Worm (Caenorhabditis elegans): ENCODE results near the gene M02D8.5.
"Not testable (repeated sequence)": the region's sequence is repeated elsewhere in the genome, so short reads cannot be mapped to it uniquely, and the experiment has no call there.

The M02D8.5 gene

ce11 chrX:8739373-8739772 lies 22.0 kb downstream of the M02D8.5 start, which contains the start of gene M02D8.2:
TSS of gene M02D8.2 (plus strand) at chrX:8739673.
- TF ChIP-seq R02D3.7 (tag; optimal IDR thresholded peaks at IDR 0.05) (no peak), nhr-77 (tag; optimal IDR thresholded peaks at IDR 0.05) (no peak), ceh-28 (tag; optimal IDR thresholded peaks at IDR 0.05) (no peak), nhr-25 (tag; optimal IDR thresholded peaks at IDR 0.05) (no peak), hmg-11 (tag; optimal IDR thresholded peaks at IDR 0.05) (no peak), fkh-10 (GFP tag; optimal IDR thresholded peaks at IDR 0.05) (no peak), unc-62 (GFP tag; optimal IDR thresholded peaks at IDR 0.05) (no peak), nhr-11 (tag; optimal IDR thresholded peaks at IDR 0.05) (no peak), mdl-1 (tag; optimal IDR thresholded peaks at IDR 0.05) (no peak), sea-2 (GFP tag; optimal IDR thresholded peaks at IDR 0.05) (no peak), snpc-4 (tag; optimal IDR thresholded peaks at IDR 0.05) (no peak), pqm-1 (tag; optimal IDR thresholded peaks at IDR 0.05) (no peak), fkh-2 (tag; optimal IDR thresholded peaks at IDR 0.05) (no peak), tbx-2 (tag; optimal IDR thresholded peaks at IDR 0.05) (no peak), nhr-28 (tag; optimal IDR thresholded peaks at IDR 0.05) (no peak), nhr-12 (tag; optimal IDR thresholded peaks at IDR 0.05) (no peak)

DNA sequence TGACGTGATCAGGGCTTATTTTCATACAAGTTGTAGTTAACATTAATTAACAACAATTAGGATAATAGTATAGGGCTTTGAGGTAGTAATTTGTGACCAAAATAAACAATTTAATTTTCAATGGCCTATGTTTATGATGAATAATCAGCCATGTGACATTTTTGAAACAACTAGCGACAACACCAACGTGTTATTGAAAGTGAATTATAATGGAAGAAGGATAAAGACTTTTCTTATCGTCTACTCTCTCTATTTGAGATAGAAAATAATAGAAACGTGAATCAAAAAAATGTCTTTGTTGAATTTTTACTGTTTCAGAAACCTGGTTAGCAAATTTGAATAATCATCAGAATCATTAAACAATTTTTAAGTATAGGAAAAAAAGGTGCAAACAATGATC lies 23.6 kb downstream of the M02D8.5 start:
- TF ChIP-seq elt-3 (tag; optimal IDR thresholded peaks at IDR 0.05) = no peak
- no peak for TF ChIP-seq ceh-82 (tag; optimal IDR thresholded peaks at IDR 0.05)
- no peak for TF ChIP-seq jun-1 (tag; optimal IDR thresholded peaks at IDR 0.05)
- no peak for TF ChIP-seq nhr-76 (tag; optimal IDR thresholded peaks at IDR 0.05)
- TF ChIP-seq nhr-23 (tag; optimal IDR thresholded peaks at IDR 0.05) = no peak
- no peak for TF ChIP-seq mdl-1 (tag; optimal IDR thresholded peaks at IDR 0.05)
- no peak for TF ChIP-seq fkh-2 (tag; optimal IDR thresholded peaks at IDR 0.05)

DNA sequence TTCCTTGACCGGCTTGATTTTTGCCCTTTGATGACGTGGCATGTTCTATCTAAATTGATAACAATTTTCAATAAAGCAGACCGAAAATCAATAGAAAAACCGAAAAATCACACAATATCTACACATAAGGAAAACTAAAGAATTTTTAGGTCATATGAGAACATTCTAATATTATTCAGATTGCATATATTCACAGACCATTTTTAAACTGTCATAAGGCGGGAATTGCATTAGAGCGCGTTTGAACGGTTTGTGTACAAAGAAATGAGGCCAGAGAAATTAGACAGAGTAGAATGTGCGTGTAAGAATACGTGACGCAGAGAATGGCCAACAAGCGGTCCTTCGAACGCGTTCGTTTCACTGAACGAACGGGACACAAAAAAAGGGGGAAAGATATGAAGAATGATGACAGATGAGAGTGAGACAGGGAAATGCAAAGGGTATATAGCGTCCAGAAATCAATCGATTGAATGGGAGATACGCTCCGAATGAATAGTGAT lies 24.4 kb downstream of the M02D8.5 start, which contains the start of gene M02D8.3:
TSS of gene M02D8.3 (minus strand) at position 51 of the 500 bp plus-strand sequence.
- TF ChIP-seq ceh-28 (tag; optimal IDR thresholded peaks at IDR 0.05) = no peak
- TF ChIP-seq hmg-11 (tag; optimal IDR thresholded peaks at IDR 0.05) = peak; percentile 37
- TF ChIP-seq elt-2 (tag; optimal IDR thresholded peaks at IDR 0.05) = peak; percentile 8
- TF ChIP-seq unc-39 (tag; optimal IDR thresholded peaks at IDR 0.05) = no peak
- TF ChIP-seq nhr-25 (tag; optimal IDR thresholded peaks at IDR 0.05) = peak; percentile 83
- peak; percentile 22 for TF ChIP-seq lin-15B (tag; optimal IDR thresholded peaks at IDR 0.05)
- no peak for TF ChIP-seq unc-62 (GFP tag; optimal IDR thresholded peaks at IDR 0.05)
- TF ChIP-seq egl-5 (tag; optimal IDR thresholded peaks at IDR 0.05) = peak; percentile 17
- peak; percentile 20 for TF ChIP-seq skn-1 (tag; optimal IDR thresholded peaks at IDR 0.05)
- peak; percentile 38 for TF ChIP-seq snpc-4 (tag; optimal IDR thresholded peaks at IDR 0.05)
- peak; percentile 87 for TF ChIP-seq nhr-23 (tag; optimal IDR thresholded peaks at IDR 0.05)
- TF ChIP-seq aly-2 (tag; optimal IDR thresholded peaks at IDR 0.05) = no peak
- peak; percentile 50 for TF ChIP-seq nfya-1 (tag; optimal IDR thresholded peaks at IDR 0.05; ENCODE audit: insufficient read depth)
- peak; percentile 88 for TF ChIP-seq pha-4 (tag; optimal IDR thresholded peaks at IDR 0.05)
- TF ChIP-seq fkh-10 (GFP tag; optimal IDR thresholded peaks at IDR 0.05) = no peak
- TF ChIP-seq ama-1 (optimal IDR thresholded peaks at IDR 0.05) = no peak

DNA sequence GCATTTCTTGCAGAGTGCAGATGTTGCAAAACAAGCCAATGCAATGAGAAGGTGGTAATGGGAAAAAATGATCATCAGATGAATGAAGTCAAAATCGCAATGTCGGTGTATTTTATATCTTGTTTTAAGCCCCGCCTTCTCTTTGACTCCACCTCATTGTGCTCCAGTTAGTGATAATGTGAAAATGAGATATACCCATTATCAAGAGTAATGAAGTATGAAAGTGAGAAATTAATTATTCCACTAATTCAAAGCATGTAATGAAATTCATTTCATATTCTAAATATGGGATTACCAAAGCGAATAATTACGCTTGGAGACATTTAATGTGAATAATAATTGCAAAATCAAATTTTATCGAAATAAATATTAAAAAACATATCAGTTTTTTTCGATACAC lies 29.6 kb downstream of the M02D8.5 start, which contains the start of gene M02D8.6:
TSS of gene M02D8.6 (minus strand) at position 101 of the 400 bp plus-strand sequence.
- not testable (repeated sequence) for TF ChIP-seq ZK546.5, mml-1, nhr-25 (tag; optimal IDR thresholded peaks at IDR 0.05)

ce11 chrX:8727306-8727705 lies 34.1 kb downstream of the M02D8.5 start, which contains the start of gene EGAP4.1:
TSS of gene EGAP4.1 (minus strand) at chrX:8727406.
- TF ChIP-seq elt-1 (tag; optimal IDR thresholded peaks at IDR 0.05) (no peak), pha-4 (tag; optimal IDR thresholded peaks at IDR 0.05) (no peak), lin-39 (tag; optimal IDR thresholded peaks at IDR 0.05) (peak; percentile 55)

All from whole organism, L3 larva.